Worm (Caenorhabditis elegans): Measurements from ENCODE around the gene T12E12.6.

T12E12.6 gene

ce11 chrIV:5526711-5527383 lies 47.1 kb downstream of the T12E12.6 start:
- TF ChIP-seq ref-1 (GFP tag; conservative IDR thresholded peaks at IDR 0.05) (no peak), med-1 (GFP tag; optimal IDR thresholded peaks at IDR 0.05; ENCODE audit: insufficient read depth) (no peak), T22C8.4 (GFP tag; IDR thresholded peaks at IDR 0.05) (no peak), klf-2 (GFP tag; conservative IDR thresholded peaks at IDR 0.05) (0 out of 2 replicates have a peak, but pooled peaks have one; percentile 23), ztf-23 (GFP tag; IDR thresholded peaks at IDR 0.05) (no peak), cog-1 (tag; optimal IDR thresholded peaks at IDR 0.05) (peak; percentile 45), tab-1 (GFP tag; IDR thresholded peaks at IDR 0.05) (no peak), ztf-29 (GFP tag; IDR thresholded peaks at IDR 0.05) (no peak), flt-1 (GFP tag; IDR thresholded peaks at IDR 0.05) (no peak)

ce11 chrIV:5519044-5519443 lies 54.9 kb downstream of the T12E12.6 start:
- TF ChIP-seq tab-1 (GFP tag; IDR thresholded peaks at IDR 0.05) (no peak), cog-1 (tag; optimal IDR thresholded peaks at IDR 0.05) (no peak), klf-2 (GFP tag; conservative IDR thresholded peaks at IDR 0.05) (no peak), ztf-23 (GFP tag; IDR thresholded peaks at IDR 0.05) (no peak), flt-1 (GFP tag; IDR thresholded peaks at IDR 0.05) (no peak), ztf-29 (GFP tag; IDR thresholded peaks at IDR 0.05) (no peak), T22C8.4 (GFP tag; IDR thresholded peaks at IDR 0.05) (no peak), med-1 (GFP tag; optimal IDR thresholded peaks at IDR 0.05; ENCODE audit: insufficient read depth) (no peak), ref-1 (GFP tag; conservative IDR thresholded peaks at IDR 0.05) (no peak)

All from whole organism, midembryonic.